Worm (Caenorhabditis elegans): ENCODE data around the gene F13H10.3.

The F13H10.3 gene

DNA sequence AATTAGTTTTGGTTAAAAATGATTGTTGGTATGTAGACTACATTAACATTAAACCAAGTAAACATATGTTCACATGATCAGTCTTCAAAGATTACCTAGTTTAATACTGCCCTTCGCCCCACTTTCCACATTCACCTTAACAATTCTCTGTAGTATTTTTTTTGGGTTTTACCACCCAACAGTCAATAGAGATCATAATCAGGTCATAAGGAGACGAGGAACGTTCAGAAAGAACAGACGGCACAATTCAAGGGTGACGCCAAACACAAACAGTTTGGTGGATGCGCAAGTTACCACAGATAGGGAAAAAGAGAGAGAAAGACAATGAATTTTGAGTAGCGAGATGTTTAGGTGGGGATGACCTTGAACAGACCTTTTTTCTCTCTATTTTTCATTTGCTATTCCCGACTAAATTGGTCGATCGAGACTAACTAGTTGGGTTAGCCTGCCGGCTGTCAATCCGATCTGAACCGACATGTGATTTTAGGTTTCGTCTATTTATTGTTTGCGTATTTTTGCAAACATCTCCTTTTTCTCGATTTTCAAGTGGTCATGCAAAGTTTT is 44.0 kb downstream of the F13H10.3 start:
- TF ChIP-seq klf-2 (GFP tag; conservative IDR thresholded peaks at IDR 0.05) (no peak), ztf-23 (GFP tag; IDR thresholded peaks at IDR 0.05) (no peak), ref-1 (GFP tag; conservative IDR thresholded peaks at IDR 0.05) (no peak), cog-1 (tag; optimal IDR thresholded peaks at IDR 0.05) (no peak), med-1 (GFP tag; optimal IDR thresholded peaks at IDR 0.05; ENCODE audit: insufficient read depth) (no peak)

DNA sequence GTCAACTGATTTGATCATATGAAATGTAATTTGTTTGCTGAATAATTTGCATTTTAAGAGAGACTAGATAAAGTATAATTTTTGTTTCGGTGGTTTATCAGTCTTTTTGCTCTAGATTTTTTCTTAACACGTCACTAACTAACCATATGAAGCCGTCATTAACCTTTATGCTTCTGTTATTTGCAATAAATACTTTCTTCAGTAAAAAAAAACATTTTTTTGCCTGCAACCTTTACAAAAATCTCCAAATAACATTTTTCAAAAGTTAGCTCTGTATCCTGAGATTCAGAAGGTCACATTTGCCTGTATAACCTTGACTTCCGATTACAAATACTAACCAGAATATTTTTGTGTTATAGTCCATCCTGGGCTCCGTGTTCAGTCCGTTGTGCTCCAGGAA is 45.0 kb downstream of the F13H10.3 start:
- no peak for TF ChIP-seq tab-1 (GFP tag; IDR thresholded peaks at IDR 0.05)
- TF ChIP-seq ztf-29 (GFP tag; IDR thresholded peaks at IDR 0.05) = no peak
- TF ChIP-seq ztf-23 (GFP tag; IDR thresholded peaks at IDR 0.05) = no peak

DNA sequence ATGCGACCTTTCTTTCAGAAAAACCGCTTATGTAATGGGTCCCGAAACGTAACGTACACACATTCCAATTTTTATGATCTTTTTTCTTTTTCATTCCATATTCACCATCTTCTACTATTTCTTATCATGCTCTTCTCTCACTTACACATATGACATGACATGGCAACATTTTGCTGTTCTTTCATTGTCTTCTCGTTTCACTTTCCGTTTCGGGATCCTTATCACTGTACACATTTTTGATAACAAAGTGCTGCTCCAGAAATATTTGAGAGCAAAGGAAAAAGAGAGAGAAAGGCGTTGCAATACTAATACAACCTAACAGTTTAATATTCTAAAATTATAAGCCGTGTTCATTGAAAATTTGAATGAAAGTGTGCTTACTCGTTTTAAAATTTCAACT is 45.4 kb downstream of the F13H10.3 start:
- TF ChIP-seq ztf-29 (GFP tag; IDR thresholded peaks at IDR 0.05) (no peak), T22C8.4 (GFP tag; IDR thresholded peaks at IDR 0.05) (no peak), ztf-23 (GFP tag; IDR thresholded peaks at IDR 0.05) (no peak), tab-1 (GFP tag; IDR thresholded peaks at IDR 0.05) (no peak), ref-1 (GFP tag; conservative IDR thresholded peaks at IDR 0.05) (no peak), klf-2 (GFP tag; conservative IDR thresholded peaks at IDR 0.05) (no peak), cog-1 (tag; optimal IDR thresholded peaks at IDR 0.05) (no peak), med-1 (GFP tag; optimal IDR thresholded peaks at IDR 0.05; ENCODE audit: insufficient read depth) (no peak), flt-1 (GFP tag; IDR thresholded peaks at IDR 0.05) (no peak)

DNA sequence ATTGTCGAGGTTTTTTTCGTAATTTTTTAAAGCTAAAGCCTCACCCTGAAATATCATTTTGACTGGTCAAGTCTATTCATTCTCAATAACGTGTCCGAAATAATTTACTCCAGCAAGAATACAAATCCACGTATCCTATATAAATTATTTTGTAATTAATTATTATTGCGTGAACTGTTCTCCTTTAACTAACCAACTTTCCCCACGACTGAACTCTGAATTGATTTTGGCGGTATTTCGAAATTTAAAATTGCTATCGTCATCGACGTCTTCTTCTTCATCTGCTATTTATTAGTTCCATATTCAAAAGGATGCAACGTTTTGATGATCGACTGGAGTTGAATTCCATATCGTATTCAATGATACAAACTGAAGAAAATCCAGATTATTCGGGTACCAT is 49.4 kb downstream of the F13H10.3 start, which contains the start of the genes aqp-3 and Y69E1A.8:
Gene aqp-3 (minus strand): TSS at position 101 of the 400 bp plus-strand sequence.
Gene Y69E1A.8 (plus strand): TSS at position 246 of the 400 bp plus-strand sequence.
- TF ChIP-seq cog-1 (tag; optimal IDR thresholded peaks at IDR 0.05) (no peak), tab-1 (GFP tag; IDR thresholded peaks at IDR 0.05) (no peak), med-1 (GFP tag; optimal IDR thresholded peaks at IDR 0.05; ENCODE audit: insufficient read depth) (no peak), klf-2 (GFP tag; conservative IDR thresholded peaks at IDR 0.05) (no peak), flt-1 (GFP tag; IDR thresholded peaks at IDR 0.05) (no peak), T22C8.4 (GFP tag; IDR thresholded peaks at IDR 0.05) (no peak), ztf-23 (GFP tag; IDR thresholded peaks at IDR 0.05) (no peak), ref-1 (GFP tag; conservative IDR thresholded peaks at IDR 0.05) (no peak), ztf-29 (GFP tag; IDR thresholded peaks at IDR 0.05) (no peak)

DNA sequence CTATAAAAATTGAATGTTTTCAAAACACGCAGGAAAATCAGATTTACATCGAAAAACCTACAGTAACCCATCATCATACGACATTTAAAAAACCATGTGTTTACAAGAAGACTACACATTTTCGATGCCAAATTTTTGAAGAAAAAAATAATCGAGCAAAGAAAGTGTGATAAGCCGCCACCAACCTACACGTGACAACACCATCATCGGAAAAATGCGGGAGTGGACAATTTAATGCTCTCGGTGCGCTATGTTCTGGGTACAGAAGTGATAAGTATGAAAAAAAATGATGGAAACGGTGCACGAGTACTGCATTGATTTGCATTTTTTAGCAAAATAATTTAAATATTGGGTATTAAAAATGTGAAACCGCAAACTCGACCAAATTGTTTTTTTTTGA is 51.1 kb downstream of the F13H10.3 start:
- no peak for TF ChIP-seq ztf-23 (GFP tag; IDR thresholded peaks at IDR 0.05)
- no peak for TF ChIP-seq cog-1 (tag; optimal IDR thresholded peaks at IDR 0.05)
- TF ChIP-seq tab-1 (GFP tag; IDR thresholded peaks at IDR 0.05) = no peak
- TF ChIP-seq med-1 (GFP tag; optimal IDR thresholded peaks at IDR 0.05; ENCODE audit: insufficient read depth) = no peak
- no peak for TF ChIP-seq ztf-29 (GFP tag; IDR thresholded peaks at IDR 0.05)
- no peak for TF ChIP-seq flt-1 (GFP tag; IDR thresholded peaks at IDR 0.05)
- no peak for TF ChIP-seq ref-1 (GFP tag; conservative IDR thresholded peaks at IDR 0.05)
- no peak for TF ChIP-seq klf-2 (GFP tag; conservative IDR thresholded peaks at IDR 0.05)
- no peak for TF ChIP-seq T22C8.4 (GFP tag; IDR thresholded peaks at IDR 0.05)

All from whole organism, midembryonic.